Fruit fly (Drosophila melanogaster): ENCODE measurements around the gene yellow-h.

yellow-h gene

DNA sequence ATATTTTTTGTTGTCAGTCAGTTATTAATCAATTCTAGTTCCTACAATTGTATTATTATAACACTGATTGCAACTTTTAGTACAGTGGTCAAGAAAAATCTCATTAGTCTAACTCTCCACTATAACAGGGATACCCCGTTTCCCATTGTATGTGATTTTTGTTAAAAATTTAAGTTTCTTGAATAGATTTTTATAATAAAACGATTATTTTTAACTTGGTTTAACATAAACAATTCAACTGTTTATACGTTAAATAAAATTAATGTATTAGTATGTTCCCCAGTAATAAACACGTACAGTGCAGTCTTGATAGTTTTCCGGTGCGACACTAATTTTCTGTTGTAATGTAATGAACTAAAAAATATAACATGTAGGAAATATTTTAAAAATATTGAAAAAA lies 13.1 kb downstream of the yellow-h start:
- TF ChIP-seq noc (tag; optimal IDR thresholded peaks at IDR 0.05) = no peak

DNA sequence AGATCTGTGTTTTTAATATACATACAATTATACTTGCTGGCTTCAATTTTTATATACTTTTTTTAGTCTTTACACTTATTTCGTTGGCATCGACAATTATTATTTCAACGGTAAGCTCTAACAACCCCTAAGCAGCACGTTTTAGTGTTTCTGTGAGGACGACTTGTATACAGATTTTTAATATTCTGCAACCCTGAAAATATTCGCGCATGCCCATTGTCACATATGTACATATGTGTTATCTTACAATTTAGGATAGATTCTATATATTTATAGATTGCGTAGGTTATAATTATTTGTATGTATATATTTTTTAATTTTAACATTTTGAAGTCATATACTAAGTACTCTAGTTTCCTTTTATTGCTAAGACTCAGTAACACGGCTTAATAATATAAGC lies 25.5 kb downstream of the yellow-h start, which contains the start of gene dpr7:
Gene dpr7 (minus strand): TSS at position 154 of the 400 bp plus-strand sequence.
- TF ChIP-seq noc (tag; optimal IDR thresholded peaks at IDR 0.05) = no peak

DNA sequence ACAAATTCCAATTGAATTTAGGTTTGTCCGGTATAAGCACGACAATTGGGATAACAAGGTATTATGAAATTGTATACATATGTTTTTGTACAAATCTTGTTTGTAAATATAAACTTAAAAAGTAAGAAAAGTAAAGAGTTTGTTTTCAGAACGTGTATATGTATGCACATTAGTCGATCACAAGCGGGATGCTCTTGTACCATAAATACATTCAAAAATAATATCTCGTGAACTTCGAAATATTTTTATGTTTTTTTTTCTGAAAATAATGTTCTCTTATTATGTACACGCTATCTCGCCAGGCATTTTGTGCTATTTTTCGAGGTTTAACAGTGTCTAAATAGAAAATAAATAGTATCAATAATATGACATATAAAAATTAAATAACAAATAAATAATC lies 27.0 kb downstream of the yellow-h start, which contains the start of gene RhoGAP102A:
Gene RhoGAP102A (plus strand): TSS at position 301 of the 400 bp plus-strand sequence.
- TF ChIP-seq noc (tag; optimal IDR thresholded peaks at IDR 0.05) = no peak

DNA sequence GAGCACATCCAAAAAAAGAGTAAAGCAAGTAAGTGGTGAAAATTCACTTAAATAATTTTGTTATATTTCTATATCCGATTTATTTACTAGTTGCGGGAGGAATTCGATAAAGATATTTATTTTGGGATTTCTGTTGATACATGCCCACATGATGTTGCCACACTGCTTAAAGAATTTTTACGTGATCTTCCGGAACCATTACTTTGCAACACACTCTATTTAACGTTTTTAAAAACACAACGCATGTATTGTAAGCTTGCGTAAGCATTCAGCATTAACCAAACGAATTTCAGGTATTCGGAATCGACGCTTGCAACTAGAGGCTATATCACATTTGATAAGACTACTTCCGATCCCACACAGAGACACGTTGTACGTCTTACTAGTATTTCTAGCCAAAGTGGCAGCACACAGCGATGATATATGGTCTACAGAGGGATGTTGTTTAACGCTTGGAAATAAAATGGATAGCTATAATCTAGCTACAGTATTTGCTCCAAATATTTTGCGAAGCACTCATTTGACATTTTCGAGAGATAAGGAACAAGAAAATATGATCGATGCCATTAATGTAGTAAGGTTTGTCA lies 33.9 kb downstream of the yellow-h start:
- no peak for TF ChIP-seq noc (tag; optimal IDR thresholded peaks at IDR 0.05)

DNA sequence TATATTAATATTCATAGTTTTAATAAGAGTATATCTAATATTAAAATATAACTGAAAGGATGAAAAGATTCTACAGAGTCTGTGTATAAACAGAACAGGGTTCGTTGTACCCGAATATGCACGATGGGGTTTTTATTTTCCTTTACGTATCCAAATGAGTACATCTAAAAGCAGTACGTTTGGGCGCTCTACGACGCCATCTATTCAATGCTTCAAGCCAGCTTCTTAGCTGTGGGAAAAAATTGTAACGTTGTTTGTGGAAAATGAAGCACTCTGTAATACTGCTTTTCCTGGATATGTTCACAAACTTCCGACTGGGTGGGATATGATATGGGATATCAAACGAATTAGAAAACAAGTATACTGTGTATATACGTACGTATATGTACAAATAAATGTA lies 47.0 kb downstream of the yellow-h start:
- no peak for TF ChIP-seq noc (tag; optimal IDR thresholded peaks at IDR 0.05)

DNA sequence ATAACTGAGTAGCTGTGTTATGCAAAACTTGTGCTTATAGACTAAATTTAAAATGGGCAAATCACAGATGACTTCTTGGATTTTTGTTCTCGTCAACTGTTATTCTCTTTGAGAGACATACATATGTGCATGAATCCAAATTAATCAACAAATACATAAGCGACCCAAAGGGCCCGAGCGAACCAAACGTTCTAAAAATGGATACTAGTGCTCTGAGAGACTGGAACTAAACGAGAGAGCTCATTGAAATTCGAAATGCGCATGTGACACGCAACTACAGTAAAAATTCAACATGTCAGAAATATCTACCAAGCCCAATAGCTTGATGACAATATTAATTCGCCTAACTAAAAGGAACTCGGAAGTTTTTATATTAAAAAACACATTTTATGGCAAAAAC lies 48.6 kb downstream of the yellow-h start, which contains the start of gene NfI:
Gene NfI (minus strand): TSS at position 45 of the 400 bp plus-strand sequence.
- no peak for TF ChIP-seq noc (tag; optimal IDR thresholded peaks at IDR 0.05)

Data from whole organism, larva.